Worm (Caenorhabditis elegans) whole organism, late embryonic: ENCODE measurements around the gene str-7.
A peak's percentile ranks its signal among the peaks of the same experiment; 100 is the strongest.

Experiments
- C38D4.7 ChIP-seq: fragments of 200-800 bp; sonication (Bioruptor generic); optimal IDR thresholded peaks from 2 replicates; lab custom pipeline; 2018; ENCODE audit warnings: mild to moderate bottlenecking, missing genetic modification characterization, moderate library complexity, missing compliant biosample characterization
- K09A11.1 ChIP-seq: sonication (generic microtip); optimal IDR thresholded peaks from 2 replicates; lab custom pipeline; 2017; ENCODE audit warnings: antibody characterized with exemption, mild to moderate bottlenecking, missing genetic modification characterization, missing compliant biosample characterization; ENCODE audit not compliant: insufficient read depth
- Y22D7AL.16 ChIP-seq: sonication (generic microtip); optimal IDR thresholded peaks from 2 replicates; lab custom pipeline; 2016; ENCODE audit warnings: missing genetic modification characterization, missing compliant biosample characterization
- ceh-2 ChIP-seq: sonication (generic microtip); optimal IDR thresholded peaks from 2 replicates; lab custom pipeline; 2016; ENCODE audit warnings: missing genotype, missing genetic modification characterization, missing compliant biosample characterization
- ceh-24 ChIP-seq: sonication (generic microtip); optimal IDR thresholded peaks from 2 replicates; lab custom pipeline; 2016; ENCODE audit warnings: mild to moderate bottlenecking, missing genetic modification characterization, missing compliant biosample characterization
- ceh-31 ChIP-seq: sonication (generic microtip); optimal IDR thresholded peaks from 2 replicates; lab custom pipeline; 2016; ENCODE audit warnings: missing genetic modification characterization, missing compliant biosample characterization
- ceh-45 ChIP-seq: fragments of 200-800 bp; sonication (Bioruptor generic); IDR thresholded peaks from 2 replicates; pipeline ENCODE4 v1.3.6; 2022; ENCODE audit warnings: missing genetic modification reagents, missing genetic modification characterization, missing compliant biosample characterization
- ceh-6 ChIP-seq: fragments of 200-800 bp; sonication (Bioruptor generic); optimal IDR thresholded peaks from 2 replicates; lab custom pipeline; 2018; ENCODE audit warnings: mild to moderate bottlenecking, missing genetic modification characterization, missing compliant biosample characterization
- ceh-9 ChIP-seq: sonication (generic microtip); optimal IDR thresholded peaks from 2 replicates; lab custom pipeline; 2016; ENCODE audit warnings: mild to moderate bottlenecking, missing genetic modification characterization, inconsistent platforms, missing compliant biosample characterization
- che-1 ChIP-seq: sonication (generic microtip); optimal IDR thresholded peaks from 2 replicates; lab custom pipeline; 2016; ENCODE audit warnings: mild to moderate bottlenecking, missing genetic modification characterization, missing compliant biosample characterization
- dmd-4 ChIP-seq: sonication (generic microtip); optimal IDR thresholded peaks from 2 replicates; lab custom pipeline; 2016; ENCODE audit warnings: borderline replicate concordance, missing genetic modification characterization, missing compliant biosample characterization
- elt-2 ChIP-seq: sonication (generic microtip); optimal IDR thresholded peaks from 2 replicates; lab custom pipeline; 2016; ENCODE audit warnings: missing genetic modification reagents, missing genetic modification characterization, missing compliant biosample characterization
- elt-4 ChIP-seq: sonication (generic microtip); optimal IDR thresholded peaks from 2 replicates; lab custom pipeline; 2016; ENCODE audit warnings: missing genetic modification characterization, missing compliant biosample characterization
- gmeb-2 ChIP-seq: sonication (generic microtip); optimal IDR thresholded peaks from 2 replicates; lab custom pipeline; 2016; ENCODE audit warnings: missing genetic modification characterization, inconsistent platforms, missing compliant biosample characterization
- hlh-13 ChIP-seq: fragments of 200-800 bp; sonication (Bioruptor generic); optimal IDR thresholded peaks from 2 replicates; lab custom pipeline; 2018; ENCODE audit warnings: mild to moderate bottlenecking, missing genetic modification characterization, missing compliant biosample characterization
- hlh-15 ChIP-seq: sonication (generic microtip); optimal IDR thresholded peaks from 2 replicates; lab custom pipeline; 2016; ENCODE audit warnings: missing genetic modification characterization, missing compliant biosample characterization
- hlh-6 ChIP-seq: sonication (generic microtip); optimal IDR thresholded peaks from 2 replicates; lab custom pipeline; 2016; ENCODE audit warnings: missing genotype, missing genetic modification characterization, missing compliant biosample characterization
- hlh-8 ChIP-seq: sonication (generic microtip); optimal IDR thresholded peaks from 2 replicates; lab custom pipeline; 2016; ENCODE audit warnings: missing genotype, missing genetic modification characterization, missing compliant biosample characterization
- lim-6 ChIP-seq: sonication (generic microtip); optimal IDR thresholded peaks from 2 replicates; lab custom pipeline; 2016; ENCODE audit warnings: missing genetic modification characterization, missing compliant biosample characterization
- mec-3 ChIP-seq: sonication (generic microtip); optimal IDR thresholded peaks from 2 replicates; lab custom pipeline; 2016; ENCODE audit warnings: borderline replicate concordance, missing genetic modification characterization, missing compliant biosample characterization
- nfya-1 ChIP-seq: sonication (generic microtip); optimal IDR thresholded peaks from 2 replicates; lab custom pipeline; 2017; ENCODE audit warnings: missing genetic modification characterization, mild to moderate bottlenecking, missing compliant biosample characterization, antibody characterized with exemption, moderate library complexity
- pat-9 ChIP-seq: fragments of 200-800 bp; sonication (Bioruptor generic); optimal IDR thresholded peaks from 2 replicates; lab custom pipeline; 2018; ENCODE audit warnings: mild to moderate bottlenecking, missing genetic modification characterization, moderate library complexity, missing compliant biosample characterization
- pax-1 ChIP-seq: fragments of 150-350 bp; optimal IDR thresholded peaks from 2 replicates; lab custom pipeline; 2014; ENCODE audit warnings: missing biosample characterization, missing genetic modification characterization
- pha-2 ChIP-seq: sonication (generic microtip); optimal IDR thresholded peaks from 2 replicates; lab custom pipeline; 2017; ENCODE audit warnings: mild to moderate bottlenecking, missing genetic modification characterization, missing compliant biosample characterization
- sox-2 ChIP-seq: fragments of 200-800 bp; sonication (Bioruptor generic); IDR thresholded peaks from 2 replicates; pipeline ENCODE4 v1.3.6; 2022; ENCODE audit warnings: missing genetic modification reagents, missing genetic modification characterization, missing compliant biosample characterization
- sox-4 ChIP-seq: sonication (generic microtip); optimal IDR thresholded peaks from 2 replicates; lab custom pipeline; 2017; ENCODE audit warnings: mild to moderate bottlenecking, missing genetic modification characterization, inconsistent platforms, missing compliant biosample characterization
- unc-3 ChIP-seq, 2 experiments: fragments of 200-800 bp in 1 of 2; sonication (Bioruptor generic) in 1 of 2; sonication (generic microtip) in 1 of 2; conservative IDR thresholded peaks in 1 of 2; optimal IDR thresholded peaks in 1 of 2; 2 replicates each; pipeline versions ENCODE4 v1.3.6 to Lab custom; 2016 to 2022; ENCODE audit warnings: missing compliant biosample characterization in 2 of 2, missing genetic modification characterization in 2 of 2, missing genetic modification reagents in 1 of 2
- unc-86 ChIP-seq: sonication (generic microtip); optimal IDR thresholded peaks from 2 replicates; lab custom pipeline; 2016; ENCODE audit warnings: missing genetic modification characterization, missing compliant biosample characterization
- zip-5 ChIP-seq: sonication (generic microtip); optimal IDR thresholded peaks from 2 replicates; lab custom pipeline; 2016; ENCODE audit warnings: missing genetic modification characterization, missing compliant biosample characterization

Gene str-7

DNA sequence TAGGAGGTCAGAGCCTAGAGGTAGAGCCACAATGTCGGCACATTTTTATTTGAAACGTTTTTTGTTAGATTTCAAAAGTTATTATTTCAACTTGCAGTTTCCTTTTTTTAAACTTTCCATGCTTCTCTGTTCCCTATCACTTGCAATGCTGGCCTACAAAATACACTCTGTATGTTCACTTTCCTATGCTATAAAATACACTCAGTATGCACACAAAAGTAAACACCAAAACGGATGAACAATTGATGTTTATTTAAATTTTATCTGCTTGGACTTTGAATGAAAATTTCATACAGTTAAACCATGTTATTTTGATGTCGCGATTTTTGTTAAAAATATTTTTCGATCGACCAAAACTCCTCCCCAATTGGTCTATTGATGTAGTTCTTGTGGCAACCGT, 18.7 kb downstream of the str-7 start:
- no peak for TF ChIP-seq dmd-4
- TF ChIP-seq ceh-24 = no peak
- TF ChIP-seq zip-5 (tag; lab: Kevin White, UChicago) = no peak

ce11 chrV:16080039-16080438, 19.3 kb downstream of the str-7 start:
- TF ChIP-seq hlh-6 (tag; lab: Kevin White, UChicago) (no peak), gmeb-2 (no peak), nfya-1 (tag; lab: Kevin White, UChicago) (no peak), elt-2 (tag; lab: Kevin White, UChicago) (peak; percentile 41), unc-3 (GFP tag; conservative IDR thresholded peaks at IDR 0.05; lab: Robert Waterston, UW) (no peak), unc-3 (tag; optimal IDR thresholded peaks at IDR 0.05; lab: Kevin White, UChicago) (no peak), pat-9 (tag; lab: Kevin White, UChicago) (no peak)
- TF ChIP-seq, all 69 proteins: peak for 1

- TF ChIP-seq sox-2 (no peak), pha-2 (tag; lab: Kevin White, UChicago) (no peak), nfya-1 (tag; lab: Kevin White, UChicago) (no peak), ceh-45 (GFP tag; lab: Robert Waterston, UW) (no peak), K09A11.1 (tag; lab: Kevin White, UChicago) (no peak), ceh-2 (no peak), lim-6 (no peak), mec-3 (tag; lab: Kevin White, UChicago) (no peak), pax-1 (no peak), hlh-8 (tag; lab: Kevin White, UChicago) (no peak), ceh-31 (tag; lab: Kevin White, UChicago) (no peak), sox-4 (no peak), ceh-6 (GFP tag; lab: Kevin White, UChicago) (no peak), hlh-15 (tag; lab: Kevin White, UChicago) (no peak), unc-86 (no peak)
Observed at ce11 chrV:16075250-16075709, 24.1 kb downstream of the str-7 start, which contains the start of the genes F14H3.12 and srj-29. F14H3.12 (minus strand) TSS chrV:16075323. srj-29 (plus strand) TSS chrV:16075659.

DNA sequence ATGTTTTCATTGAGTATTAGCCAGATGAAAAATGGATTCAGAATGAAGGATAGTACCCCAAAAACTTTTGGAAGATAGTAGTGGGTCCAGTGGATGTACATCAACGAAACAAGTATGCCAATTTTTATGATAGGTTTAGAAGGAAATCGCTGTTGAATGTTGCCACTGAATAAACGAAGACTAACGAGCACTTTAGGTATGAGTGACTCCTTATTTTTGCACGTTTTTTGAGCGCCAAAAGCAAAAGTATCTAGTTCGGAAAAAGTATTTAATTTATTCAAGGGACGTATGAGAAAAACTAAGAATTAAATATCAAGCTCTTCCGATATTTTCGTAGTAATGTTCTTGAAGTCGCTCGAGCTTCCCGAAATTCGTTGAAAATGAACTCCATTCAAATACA, 25.5 kb downstream of the str-7 start, which contains the start of gene srj-10:
Gene srj-10, minus strand, starts transcription at position 101 of the 400 bp plus-strand sequence.
- TF ChIP-seq hlh-8 (tag; lab: Kevin White, UChicago) (no peak), C38D4.7 (GFP tag; lab: Kevin White, UChicago) (no peak), elt-4 (no peak), Y22D7AL.16 (tag; lab: Kevin White, UChicago) (no peak), che-1 (no peak), gmeb-2 (no peak)
- TF ChIP-seq, all 69 proteins: peak for 0

- TF ChIP-seq ceh-9 (tag; lab: Kevin White, UChicago) (no peak), elt-2 (tag; lab: Kevin White, UChicago) (peak; percentile 52)
Observed at ce11 chrV:16071167-16071566, 28.2 kb downstream of the str-7 start, which contains the start of gene nhr-176. nhr-176 (plus strand) TSS chrV:16071325.

DNA sequence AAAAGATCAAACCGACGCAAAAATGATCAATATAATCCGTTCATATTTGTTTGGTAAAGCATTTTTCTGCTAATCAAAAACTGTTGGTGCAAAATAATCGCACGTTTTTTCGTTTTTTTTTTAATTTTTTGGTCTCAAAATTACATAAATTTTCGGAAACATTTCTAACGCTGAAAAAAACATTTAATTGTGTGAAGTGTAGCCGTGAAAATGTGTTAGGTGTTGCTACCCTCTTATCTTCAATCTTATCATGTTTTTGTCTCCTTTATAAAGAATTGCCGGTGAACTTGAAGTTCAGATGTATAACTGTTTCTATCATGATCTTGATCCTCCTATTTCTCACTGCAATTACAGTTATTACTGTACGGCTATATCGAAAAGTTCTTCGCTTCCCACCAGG, 30.4 kb downstream of the str-7 start, which contains the start of gene cyp-35D1:
Gene cyp-35D1, plus strand, starts transcription at position 301 of the 400 bp plus-strand sequence.
- peak; percentile 4 for TF ChIP-seq elt-2 (tag; lab: Kevin White, UChicago)
- TF ChIP-seq hlh-13 (GFP tag; lab: Kevin White, UChicago) = no peak

- no peak for TF ChIP-seq C38D4.7 (GFP tag; lab: Kevin White, UChicago)
- TF ChIP-seq ceh-2 = no peak
- no peak for TF ChIP-seq ceh-31 (tag; lab: Kevin White, UChicago)
Observed at ce11 chrV:16062788-16063187, 36.6 kb downstream of the str-7 start, which contains the start of gene F14H3.14. F14H3.14 (minus strand) TSS chrV:16062888.
